Fruit fly (Drosophila melanogaster): Measurements from ENCODE around the gene wit.

dm6 chr3L:4087281-4087680 is 15.8 kb upstream of the wit start, which contains the start of gene CG14989:
- TF ChIP-seq CG9705 (GFP tag; optimal IDR thresholded peaks at IDR 0.05) (no peak), h (GFP tag; optimal IDR thresholded peaks at IDR 0.05) (no peak), pan (optimal IDR thresholded peaks at IDR 0.05) (no peak), Abd-B (GFP tag; optimal IDR thresholded peaks at IDR 0.05) (no peak), fru (GFP tag; optimal IDR thresholded peaks at IDR 0.05) (no peak), psq (GFP tag; optimal IDR thresholded peaks at IDR 0.05) (no peak), lola (GFP tag; optimal IDR thresholded peaks at IDR 0.05) (no peak)

Measured in whole organism, wandering third instar larva.